Fruit fly (Drosophila melanogaster): Measurements from ENCODE around the gene CG11349.

The CG11349 gene

DNA sequence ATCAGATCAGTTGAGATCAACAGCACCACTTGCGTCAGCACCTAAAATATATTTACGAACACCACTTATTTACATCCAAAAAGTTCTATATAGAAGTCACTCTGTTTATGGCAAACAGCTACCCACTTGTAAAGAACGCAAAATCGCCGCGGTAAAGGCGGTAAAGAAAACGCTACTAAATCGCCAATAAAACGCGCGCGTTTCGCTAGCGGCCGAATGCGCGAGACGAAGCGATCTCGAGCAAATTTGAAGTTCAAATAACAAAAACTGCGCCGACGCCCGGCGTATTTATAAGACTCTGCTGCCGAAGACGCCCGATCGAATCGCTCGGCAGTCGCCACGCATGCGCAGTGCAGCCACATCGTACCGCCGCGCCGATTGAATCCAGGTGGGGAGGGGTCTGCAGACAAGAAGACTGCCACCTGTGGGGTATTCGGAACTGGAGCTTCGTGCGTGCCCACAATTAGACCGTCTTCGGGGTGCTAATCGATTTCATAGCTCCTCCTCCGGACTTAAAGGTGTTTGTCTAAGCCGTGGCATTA lies 17.9 kb downstream of the CG11349 start, which contains the start of gene CG13722 (continued):
- TF ChIP-seq jumu (GFP tag; optimal IDR thresholded peaks at IDR 0.05): no peak
- TF ChIP-seq dmrt99B (tag; optimal IDR thresholded peaks at IDR 0.05): no peak
- peak; percentile 99 for TF ChIP-seq CG8359 (GFP tag; optimal IDR thresholded peaks at IDR 0.05; ENCODE audit: borderline replicate concordance)
- TF ChIP-seq nerfin-2 (GFP tag; IDR thresholded peaks at IDR 0.05; ENCODE audit: partially characterized antibody): no peak
- TF ChIP-seq disco-r (GFP tag; optimal IDR thresholded peaks at IDR 0.05): no peak
- no peak for TF ChIP-seq D (optimal IDR thresholded peaks at IDR 0.05)
- no peak for TF ChIP-seq D (GFP tag; optimal IDR thresholded peaks at IDR 0.05)
- no peak for TF ChIP-seq Abd-B (GFP tag; optimal IDR thresholded peaks at IDR 0.05)
- TF ChIP-seq H15 (GFP tag; IDR thresholded peaks at IDR 0.05): 0 out of 3 replicates have a peak, but pooled peaks have one; percentile 34
- TF ChIP-seq Aef1 (GFP tag; IDR thresholded peaks at IDR 0.05): no peak
- TF ChIP-seq Hey (tag; optimal IDR thresholded peaks at IDR 0.05): no peak
- TF ChIP-seq nom (GFP tag; optimal IDR thresholded peaks at IDR 0.05): peak; percentile 60
- TF ChIP-seq crol (GFP tag; IDR thresholded peaks at IDR 0.05): 0 out of 2 replicates have a peak, but pooled peaks have one; percentile 47
- TF ChIP-seq E2f2 (GFP tag; IDR thresholded peaks at IDR 0.05): 0 out of 2 replicates have a peak, but pooled peaks have one; percentile 13
- no peak for TF ChIP-seq CG17802 (tag; optimal IDR thresholded peaks at IDR 0.05)
- TF ChIP-seq Oaz (GFP tag; IDR thresholded peaks at IDR 0.05): no peak
- TF ChIP-seq br (optimal IDR thresholded peaks at IDR 0.05): no peak
- TF ChIP-seq Dll (GFP tag; IDR thresholded peaks at IDR 0.05; ENCODE audit: partially characterized antibody): 0 out of 4 replicates have a peak, but pooled peaks have one; percentile 14
- TF ChIP-seq CG10274 (GFP tag; optimal IDR thresholded peaks at IDR 0.05): peak; percentile 13
- 0 out of 4 replicates have a peak, but pooled peaks have one; percentile 64 for TF ChIP-seq chinmo (GFP tag; IDR thresholded peaks at IDR 0.05; ENCODE audit: partially characterized antibody)
- no peak for TF ChIP-seq cad (GFP tag; optimal IDR thresholded peaks at IDR 0.05)
- no peak for TF ChIP-seq pan (optimal IDR thresholded peaks at IDR 0.05)
- TF ChIP-seq pan (GFP tag; optimal IDR thresholded peaks at IDR 0.05 in 1 of 2, IDR thresholded peaks at IDR 0.05 in 1 of 2): peak in 1 of 2 experiments; percentile 15
- TF ChIP-seq CG34422 (GFP tag; IDR thresholded peaks at IDR 0.05): 0 out of 3 replicates have a peak, but pooled peaks have one; percentile 15
- TF ChIP-seq CG2129 (GFP tag; IDR thresholded peaks at IDR 0.05; ENCODE audit: partially characterized antibody): no peak
- TF ChIP-seq zfh2 (GFP tag; optimal IDR thresholded peaks at IDR 0.05): no peak
- TF ChIP-seq gro (GFP tag; optimal IDR thresholded peaks at IDR 0.05): no peak
- peak; percentile 93 for TF ChIP-seq Deaf1 (tag; optimal IDR thresholded peaks at IDR 0.05)

DNA sequence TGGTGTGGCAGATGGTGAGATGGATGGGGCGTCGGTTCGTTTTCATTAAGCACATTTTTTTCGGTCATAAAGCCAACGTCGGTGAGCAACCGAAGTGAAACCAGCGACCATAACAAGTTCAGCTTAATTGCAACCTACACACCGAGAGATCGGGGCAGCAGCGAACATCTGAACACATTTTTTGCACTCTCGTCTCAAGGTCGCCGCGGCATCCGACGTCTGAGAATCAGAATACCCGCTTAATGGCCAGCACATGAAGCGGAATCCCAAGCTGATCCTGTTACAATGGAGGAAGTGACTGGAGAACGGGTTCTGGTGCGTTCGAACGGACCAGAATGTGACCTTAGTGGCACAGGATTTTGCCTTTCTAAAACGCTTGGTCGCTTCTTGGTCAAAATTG lies 20.7 kb downstream of the CG11349 start:
- TF ChIP-seq Opbp (GFP tag; IDR thresholded peaks at IDR 0.05; ENCODE audit: partially characterized antibody) (no peak), Doc2 (GFP tag; IDR thresholded peaks at IDR 0.05) (peak; percentile 20; the same call in 1 of the 2 replicates)

DNA sequence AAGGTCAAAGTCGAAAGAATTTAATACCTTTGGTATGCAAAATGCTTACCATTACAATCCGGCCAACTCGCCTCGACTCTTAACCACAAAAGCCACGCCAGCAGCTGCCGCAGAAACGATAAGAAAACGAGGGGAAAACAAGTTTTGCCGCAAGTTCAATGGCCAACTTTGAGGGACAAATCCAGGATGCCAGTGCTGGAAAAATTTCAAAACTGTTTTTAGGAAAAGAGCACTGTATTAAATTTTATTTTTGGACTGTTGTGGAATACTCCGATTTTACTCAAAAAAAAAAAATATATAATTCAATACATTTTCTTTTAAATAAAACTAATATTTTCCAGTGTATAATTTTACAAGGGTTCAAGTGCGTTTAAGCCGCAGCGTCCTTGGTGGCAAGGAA lies 21.7 kb downstream of the CG11349 start:
- TF ChIP-seq Sox102F (GFP tag; optimal IDR thresholded peaks at IDR 0.05): no peak
- TF ChIP-seq bsh (GFP tag; optimal IDR thresholded peaks at IDR 0.05): peak in 1 of 2 experiments; percentile 49
- TF ChIP-seq lbe (GFP tag; optimal IDR thresholded peaks at IDR 0.05): peak; percentile 62
- TF ChIP-seq nom (GFP tag; optimal IDR thresholded peaks at IDR 0.05): peak; percentile 79

DNA sequence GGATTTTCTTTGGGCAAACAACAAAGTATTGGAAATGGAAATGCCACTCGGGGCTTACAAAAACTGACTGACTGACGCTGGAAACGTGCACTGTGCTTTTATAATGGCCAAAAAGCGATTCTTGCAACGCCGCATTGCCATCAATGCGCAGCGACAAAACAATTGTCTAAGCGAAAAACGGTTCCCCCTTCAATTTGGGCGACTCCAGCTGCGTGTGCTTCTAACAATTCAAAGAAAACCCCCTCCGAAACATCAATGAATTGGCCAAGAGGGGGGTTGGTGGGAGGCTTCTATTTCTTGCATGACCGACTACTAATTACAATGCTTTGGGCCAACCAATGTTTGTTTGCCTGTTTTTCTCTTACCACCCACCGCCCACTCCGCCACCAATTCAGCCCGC lies 24.8 kb downstream of the CG11349 start, which contains the start of gene CG13721:
CG13721 (minus strand) TSS at position 101 of the 400 bp plus-strand sequence.
- no peak for TF ChIP-seq CG10462 (GFP tag; optimal IDR thresholded peaks at IDR 0.05)
